Worm (Caenorhabditis elegans) whole organism, L4 larva: Measurements from ENCODE around the gene K02H11.4.

Experiments used
- D1046.2 ChIP-seq: fragments of 200-800 bp; sonication (Bioruptor generic); IDR thresholded peaks from 2 replicates; pipeline ENCODE4 v1.3.6; 2022; ENCODE audit warnings: missing genetic modification characterization, missing compliant biosample characterization
- F10B5.3 ChIP-seq: sonication (generic microtip); optimal IDR thresholded peaks from 2 replicates; lab custom pipeline; 2016; ENCODE audit warnings: mild to moderate bottlenecking, missing genetic modification characterization, missing compliant biosample characterization
- F26F4.8 ChIP-seq: fragments of 200-800 bp; sonication (Bioruptor generic); conservative IDR thresholded peaks from 2 replicates; pipeline ENCODE4 v1.3.6; 2022; ENCODE audit warnings: missing genetic modification characterization, missing compliant biosample characterization
- R02D3.7 ChIP-seq: fragments of 150-350 bp; sonication (generic microtip); optimal IDR thresholded peaks from 3 replicates; lab custom pipeline; 2014; ENCODE audit warnings: missing biosample characterization, missing genetic modification characterization
- Y105C5A.15 ChIP-seq: fragments of 200-800 bp; sonication (Bioruptor generic); IDR thresholded peaks from 2 replicates; pipeline ENCODE4 v1.3.6; 2022; ENCODE audit warnings: missing genetic modification characterization, missing compliant biosample characterization
- Y48G9A.11 ChIP-seq: fragments of 200-800 bp; sonication (Bioruptor generic); IDR thresholded peaks from 2 replicates; pipeline ENCODE4 v1.3.6; 2022; ENCODE audit warnings: missing genetic modification reagents, missing genetic modification characterization, missing compliant biosample characterization
- Y75B8A.6 ChIP-seq: fragments of 200-800 bp; sonication (Bioruptor generic); IDR thresholded peaks from 2 replicates; pipeline ENCODE4 v1.3.6; 2022; ENCODE audit warnings: missing genetic modification reagents, missing genetic modification characterization, missing compliant biosample characterization
- ceh-28 ChIP-seq: fragments of 150-350 bp; optimal IDR thresholded peaks from 2 replicates; lab custom pipeline; 2014; ENCODE audit warnings: missing biosample characterization, missing genetic modification reagents, missing genetic modification characterization
- ceh-44 ChIP-seq: fragments of 200-800 bp; sonication (Bioruptor generic); IDR thresholded peaks from 2 replicates; pipeline ENCODE4 v1.3.6; 2022; ENCODE audit warnings: missing genetic modification reagents, missing genetic modification characterization, missing compliant biosample characterization
- ces-1 ChIP-seq: fragments of 150-350 bp; sonication (generic microtip); optimal IDR thresholded peaks from 4 replicates; lab custom pipeline; 2014; ENCODE audit warnings: missing biosample characterization, missing genetic modification reagents, missing genetic modification characterization
- ctbp-1 ChIP-seq: fragments of 200-800 bp; sonication (Bioruptor generic); IDR thresholded peaks from 2 replicates; pipeline ENCODE4 v1.3.6; 2022; ENCODE audit warnings: missing genetic modification reagents, missing genetic modification characterization, missing compliant biosample characterization
- daf-12 ChIP-seq: fragments of 150-350 bp; optimal IDR thresholded peaks from 2 replicates; lab custom pipeline; 2014; ENCODE audit warnings: missing biosample characterization, missing genetic modification reagents, missing genetic modification characterization
- daf-16 ChIP-seq, 3 experiments: sonication (generic microtip); optimal IDR thresholded peaks; 2 replicates each; lab custom pipeline; 2016 to 2017; ENCODE audit warnings: missing genetic modification characterization in 3 of 3, missing genetic modification reagents in 3 of 3, mild to moderate bottlenecking in 2 of 3, missing compliant biosample characterization in 2 of 3, missing biosample characterization in 1 of 3, moderate library complexity in 1 of 3
- daf-8 ChIP-seq: fragments of 200-800 bp; sonication (Bioruptor generic); IDR thresholded peaks from 2 replicates; pipeline ENCODE4 v1.3.6; 2022; ENCODE audit warnings: missing genetic modification characterization, missing compliant biosample characterization
- egl-27 ChIP-seq: sonication (generic microtip); optimal IDR thresholded peaks from 3 replicates; lab custom pipeline; 2017; ENCODE audit warnings: missing biosample characterization, missing genetic modification reagents, missing genetic modification characterization
- fkh-10 ChIP-seq: fragments of 150-350 bp; optimal IDR thresholded peaks from 2 replicates; lab custom pipeline; 2014; ENCODE audit warnings: missing biosample characterization, missing genetic modification reagents, missing genetic modification characterization
- fos-1 ChIP-seq: fragments of 150-350 bp; optimal IDR thresholded peaks from 2 replicates; lab custom pipeline; 2014; ENCODE audit warnings: missing biosample characterization, missing genetic modification characterization
- hif-1 ChIP-seq, 2 experiments: sonication (generic microtip); optimal IDR thresholded peaks; 2 replicates each; lab custom pipeline; 2016 to 2017; ENCODE audit warnings: missing compliant biosample characterization in 2 of 2, missing genetic modification characterization in 2 of 2, missing genetic modification reagents in 2 of 2, missing genotype in 2 of 2, mild to moderate bottlenecking in 1 of 2
- hlh-11 ChIP-seq: fragments of 200-800 bp; sonication (Bioruptor generic); optimal IDR thresholded peaks from 2 replicates; lab custom pipeline; 2018; ENCODE audit warnings: mild to moderate bottlenecking, missing genetic modification characterization, missing compliant biosample characterization
- jun-1 ChIP-seq: fragments of 150-350 bp; optimal IDR thresholded peaks from 2 replicates; lab custom pipeline; 2014; ENCODE audit warnings: missing biosample characterization, missing genetic modification reagents, missing genetic modification characterization
- lin-15B ChIP-seq: fragments of 150-350 bp; sonication (generic microtip); optimal IDR thresholded peaks from 3 replicates; lab custom pipeline; 2014; ENCODE audit warnings: missing biosample characterization, missing genetic modification characterization
- lin-29 ChIP-seq: fragments of 200-800 bp; sonication (Bioruptor generic); IDR thresholded peaks from 2 replicates; pipeline ENCODE4 v1.3.6; 2022; ENCODE audit warnings: missing genetic modification reagents, missing genetic modification characterization, missing compliant biosample characterization
- lin-38 ChIP-seq: fragments of 200-800 bp; sonication (Bioruptor generic); IDR thresholded peaks from 2 replicates; pipeline ENCODE4 v1.3.6; 2022; ENCODE audit warnings: missing genetic modification reagents, missing genetic modification characterization, missing compliant biosample characterization
- mdt-29 ChIP-seq: fragments of 200-800 bp; sonication (Bioruptor generic); IDR thresholded peaks from 2 replicates; pipeline ENCODE4 v1.3.6; 2022; ENCODE audit warnings: missing genetic modification reagents, missing genetic modification characterization, missing compliant biosample characterization
- mep-1 ChIP-seq: fragments of 150-350 bp; sonication (generic microtip); optimal IDR thresholded peaks from 3 replicates; lab custom pipeline; 2014; ENCODE audit warnings: missing biosample characterization, missing genetic modification characterization
- mxl-2 ChIP-seq: fragments of 200-800 bp; sonication (Bioruptor generic); conservative IDR thresholded peaks from 2 replicates; pipeline ENCODE4 v1.3.6; 2022; ENCODE audit warnings: missing genetic modification reagents, missing genetic modification characterization, missing compliant biosample characterization
- mxl-3 ChIP-seq: fragments of 200-800 bp; sonication (Bioruptor generic); optimal IDR thresholded peaks from 2 replicates; lab custom pipeline; 2018; ENCODE audit warnings: mild to moderate bottlenecking, missing genetic modification characterization, missing compliant biosample characterization
- nhr-11 ChIP-seq: fragments of 150-350 bp; optimal IDR thresholded peaks from 2 replicates; lab custom pipeline; 2014; ENCODE audit warnings: missing biosample characterization, missing genetic modification characterization
- nhr-237 ChIP-seq: sonication (generic microtip); optimal IDR thresholded peaks from 2 replicates; lab custom pipeline; 2017; ENCODE audit warnings: missing biosample characterization, missing genetic modification characterization
- nhr-25 ChIP-seq: sonication (generic microtip); optimal IDR thresholded peaks from 2 replicates; lab custom pipeline; 2017; ENCODE audit warnings: missing genetic modification characterization, mild to moderate bottlenecking, missing compliant biosample characterization, antibody characterized with exemption, moderate library complexity, borderline replicate concordance; ENCODE audit not compliant: insufficient read depth
- nhr-48 ChIP-seq: sonication (generic microtip); optimal IDR thresholded peaks from 2 replicates; lab custom pipeline; 2016; ENCODE audit warnings: mild to moderate bottlenecking, missing genetic modification characterization, missing compliant biosample characterization
- sdz-12 ChIP-seq: fragments of 200-800 bp; sonication (Bioruptor generic); optimal IDR thresholded peaks from 2 replicates; lab custom pipeline; 2018; ENCODE audit warnings: mild to moderate bottlenecking, missing genetic modification characterization, missing compliant biosample characterization
- skn-1 ChIP-seq: fragments of 150-350 bp; optimal IDR thresholded peaks from 2 replicates; lab custom pipeline; 2014; ENCODE audit warnings: missing biosample characterization, missing genetic modification characterization
- snpc-4 ChIP-seq: fragments of 150-350 bp; optimal IDR thresholded peaks from 2 replicates; lab custom pipeline; 2014; ENCODE audit warnings: missing biosample characterization, missing genetic modification characterization
- spr-3 ChIP-seq: fragments of 200-800 bp; sonication (Bioruptor generic); optimal IDR thresholded peaks from 2 replicates; lab custom pipeline; 2018; ENCODE audit warnings: mild to moderate bottlenecking, missing genetic modification characterization, missing compliant biosample characterization
- tag-97 ChIP-seq: fragments of 200-800 bp; sonication (Bioruptor generic); IDR thresholded peaks from 2 replicates; pipeline ENCODE4 v1.3.6; 2022; ENCODE audit warnings: missing genetic modification characterization, missing compliant biosample characterization
- unc-39 ChIP-seq: sonication (generic microtip); optimal IDR thresholded peaks from 2 replicates; lab custom pipeline; 2017; ENCODE audit warnings: missing biosample characterization, missing genetic modification characterization
- zag-1 ChIP-seq: fragments of 150-350 bp; optimal IDR thresholded peaks from 2 replicates; lab custom pipeline; 2014; ENCODE audit warnings: missing biosample characterization, missing genetic modification characterization

Gene K02H11.4

ce11 chrV:1491510-1491909 is 39.5 kb downstream of the K02H11.4 start, which contains the start of gene C38C3.6:
Gene C38C3.6, minus strand, starts transcription at chrV:1491610.
- TF ChIP-seq Y105C5A.15 (GFP tag; lab: Robert Waterston, UW) (no peak), nhr-25 (tag; lab: Kevin White, UChicago) (no peak), mep-1 (no peak), unc-39 (tag; lab: Kevin White, UChicago) (no peak), daf-8 (GFP tag; lab: Robert Waterston, UW) (no peak), jun-1 (tag; lab: Kevin White, UChicago) (no peak), Y48G9A.11 (GFP tag; lab: Robert Waterston, UW) (no peak), F26F4.8 (GFP tag; lab: Robert Waterston, UW) (no peak), fos-1 (tag; lab: Kevin White, UChicago) (no peak), nhr-11 (no peak), lin-38 (GFP tag; lab: Robert Waterston, UW) (no peak), mxl-2 (GFP tag; lab: Robert Waterston, UW) (no peak), D1046.2 (no peak), hlh-11 (tag; lab: Kevin White, UChicago) (no peak), daf-12 (no peak), mdt-29 (no peak)

ce11 chrV:1488642-1489041 is 42.4 kb downstream of the K02H11.4 start:
- TF ChIP-seq egl-27 (tag; lab: Kevin White, UChicago) (no peak), F26F4.8 (GFP tag; lab: Robert Waterston, UW) (no peak), lin-29 (GFP tag; lab: Robert Waterston, UW) (no peak), daf-16 (GFP tag; optimal IDR thresholded peaks at IDR 0.05; lab: Kevin White, UChicago) (no peak), daf-16 (tag; optimal IDR thresholded peaks at IDR 0.05; lab: Kevin White, UChicago) (no peak), nhr-11 (peak; percentile 16), lin-15B (tag; lab: Kevin White, UChicago) (no peak)

- TF ChIP-seq nhr-237 (tag; lab: Kevin White, UChicago) (no peak), mep-1 (no peak), spr-3 (GFP tag; lab: Kevin White, UChicago) (no peak), Y75B8A.6 (GFP tag; lab: Robert Waterston, UW) (no peak), ceh-44 (GFP tag; lab: Robert Waterston, UW) (no peak), tag-97 (no peak), R02D3.7 (tag; lab: Kevin White, UChicago) (no peak), daf-16 (GFP tag; optimal IDR thresholded peaks at IDR 0.05; lab: Kevin White, UChicago) (no peak), daf-16 (tag; optimal IDR thresholded peaks at IDR 0.05; lab: Kevin White, UChicago) (no peak), lin-15B (tag; lab: Kevin White, UChicago) (no peak), hif-1 (tag; optimal IDR thresholded peaks at IDR 0.05; lab: Kevin White, UChicago) (no peak), F10B5.3 (tag; lab: Kevin White, UChicago) (no peak), mxl-2 (GFP tag; lab: Robert Waterston, UW) (no peak), nhr-11 (no peak), nhr-48 (tag; lab: Kevin White, UChicago) (no peak), snpc-4 (tag; lab: Kevin White, UChicago) (no peak), mxl-3 (no peak), ceh-28 (no peak), ctbp-1 (GFP tag; lab: Robert Waterston, UW) (no peak)
Measured at ce11 chrV:1487262-1487661, 43.8 kb downstream of the K02H11.4 start.

- TF ChIP-seq skn-1 (tag; lab: Kevin White, UChicago) (no peak), ceh-28 (no peak), nhr-237 (tag; lab: Kevin White, UChicago) (no peak), sdz-12 (GFP tag; lab: Kevin White, UChicago) (no peak), fkh-10 (peak; percentile 73), zag-1 (no peak), ces-1 (GFP tag; lab: Kevin White, UChicago) (peak; percentile 52)
- TF ChIP-seq, all 104 proteins: peak for 2
Measured at ce11 chrV:1486031-1486430, 45.0 kb downstream of the K02H11.4 start.
